Worm (Caenorhabditis elegans): ENCODE measurements around the gene Y110A2AL.7.

DNA sequence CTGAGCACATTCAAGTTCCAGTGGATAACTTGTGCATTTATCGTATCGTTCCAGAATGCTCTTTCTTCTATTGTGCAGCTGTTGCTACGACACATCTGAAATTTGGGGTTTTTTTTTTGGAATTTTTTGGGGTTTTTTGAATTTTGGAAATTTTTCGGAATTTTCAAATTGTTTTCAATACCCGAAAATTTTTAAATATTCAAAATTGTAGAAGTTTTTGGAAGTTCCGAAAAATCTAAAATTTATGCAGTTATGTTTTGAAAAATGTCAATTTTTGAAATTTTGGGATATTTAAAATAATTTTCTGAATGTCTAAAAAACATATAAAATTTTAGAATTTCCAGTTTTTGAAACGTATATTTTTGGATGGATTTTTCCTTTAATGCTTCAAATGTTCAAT, 28.8 kb upstream of the Y110A2AL.7 start, which contains the start of gene Y110A2AL.10:
- TF ChIP-seq dao-5 (tag; optimal IDR thresholded peaks at IDR 0.05) (no peak), him-1 (tag; optimal IDR thresholded peaks at IDR 0.05) (no peak), W03F9.2 (tag; optimal IDR thresholded peaks at IDR 0.05) (no peak)
